Fruit fly (Drosophila melanogaster) whole organism, prepupa: Measurements from ENCODE around the gene Hsp67Ba.

Source experiments
- Blimp-1 ChIP-seq: fragments of 200-800 bp; sonication (Bioruptor generic); optimal IDR thresholded peaks from 3 replicates; lab custom pipeline; 2017; ENCODE audit warnings: missing biosample characterization, missing genetic modification characterization, mild to moderate bottlenecking, moderate library complexity, missing genetic modification reagents
- CG10631 ChIP-seq: fragments of 200-800 bp; sonication (Bioruptor generic); optimal IDR thresholded peaks from 2 replicates; lab custom pipeline; 2016; ENCODE audit warnings: missing biosample characterization, missing genetic modification characterization
- CG11294 ChIP-seq: fragments of 200-800 bp; sonication (Bioruptor generic); IDR thresholded peaks from 2 replicates; pipeline ENCODE4 v1.3.6; 2022; ENCODE audit warnings: missing biosample characterization, missing genetic modification characterization
- CG11762 ChIP-seq: fragments of 200-800 bp; sonication (Bioruptor generic); optimal IDR thresholded peaks from 3 replicates; lab custom pipeline; 2016; ENCODE audit warnings: missing biosample characterization, missing genetic modification characterization; ENCODE audit not compliant: insufficient read depth
- CG11902 ChIP-seq: fragments of 200-800 bp; sonication (Bioruptor generic); optimal IDR thresholded peaks from 3 replicates; lab custom pipeline; 2016; ENCODE audit warnings: missing biosample characterization, missing genetic modification characterization
- CG15336 ChIP-seq: fragments of 200-800 bp; sonication (Bioruptor generic); IDR thresholded peaks from 2 replicates; pipeline ENCODE4 v1.3.6; 2022; ENCODE audit warnings: missing biosample characterization, missing genetic modification characterization
- CG3032 ChIP-seq: fragments of 200-800 bp; optimal IDR thresholded peaks from 2 replicates; lab custom pipeline; 2019; ENCODE audit warnings: missing biosample characterization, mild to moderate bottlenecking, missing genetic modification characterization, moderate library complexity
- CG31627 ChIP-seq: fragments of 200-800 bp; sonication (Bioruptor generic); optimal IDR thresholded peaks from 3 replicates; lab custom pipeline; 2016; ENCODE audit warnings: missing biosample characterization, missing genetic modification characterization
- CG32006 ChIP-seq: fragments of 200-800 bp; sonication (Bioruptor generic); optimal IDR thresholded peaks from 3 replicates; lab custom pipeline; 2017; ENCODE audit warnings: missing biosample characterization, mild to moderate bottlenecking, missing genetic modification characterization
- CG34406 ChIP-seq: fragments of 200-800 bp; sonication (Bioruptor generic); optimal IDR thresholded peaks from 3 replicates; lab custom pipeline; 2016; ENCODE audit warnings: missing biosample characterization, missing genetic modification characterization
- CG3919 ChIP-seq: fragments of 200-800 bp; sonication (Bioruptor generic); optimal IDR thresholded peaks from 3 replicates; lab custom pipeline; 2016; ENCODE audit warnings: missing biosample characterization, missing genetic modification characterization
- CG4318 ChIP-seq: fragments of 200-800 bp; sonication (Bioruptor generic); optimal IDR thresholded peaks from 3 replicates; lab custom pipeline; 2017; ENCODE audit warnings: missing biosample characterization, mild to moderate bottlenecking, missing genetic modification characterization
- CG6163 ChIP-seq: fragments of 200-800 bp; sonication (Bioruptor generic); IDR thresholded peaks from 3 replicates; pipeline ENCODE4 v1.3.6; 2022; ENCODE audit warnings: missing biosample characterization, missing genetic modification characterization
- CG6792 ChIP-seq: fragments of 200-800 bp; sonication (Bioruptor generic); optimal IDR thresholded peaks from 3 replicates; lab custom pipeline; 2016; ENCODE audit warnings: missing biosample characterization, missing genetic modification characterization
- CG6808 ChIP-seq: fragments of 200-800 bp; sonication (Bioruptor generic); optimal IDR thresholded peaks from 3 replicates; lab custom pipeline; 2017; ENCODE audit warnings: missing biosample characterization, missing genetic modification characterization, mild to moderate bottlenecking, moderate library complexity, missing genetic modification reagents
- CG6854 ChIP-seq: fragments of 200-800 bp; sonication (Bioruptor generic); optimal IDR thresholded peaks from 2 replicates; lab custom pipeline; 2017; ENCODE audit warnings: missing biosample characterization, mild to moderate bottlenecking, missing genetic modification characterization
- CG8119 ChIP-seq: fragments of 200-800 bp; sonication (Bioruptor generic); IDR thresholded peaks from 3 replicates; pipeline ENCODE4 v1.3.6; 2022; ENCODE audit warnings: missing biosample characterization, missing genetic modification characterization
- CG8632 ChIP-seq: fragments of 200-800 bp; sonication (Bioruptor generic); optimal IDR thresholded peaks from 3 replicates; lab custom pipeline; 2016; ENCODE audit warnings: missing biosample characterization, missing genetic modification characterization
- CG9139 ChIP-seq: fragments of 200-800 bp; sonication (Bioruptor generic); optimal IDR thresholded peaks from 3 replicates; lab custom pipeline; 2017; ENCODE audit warnings: missing biosample characterization, mild to moderate bottlenecking, missing genetic modification characterization
- Eip78C ChIP-seq: fragments of 200-800 bp; sonication (Bioruptor generic); peaks from one replicate; lab custom pipeline; 2016; ENCODE audit warnings: missing biosample characterization, missing genetic modification characterization
- Eip93F ChIP-seq: fragments of 200-800 bp; sonication (Bioruptor generic); optimal IDR thresholded peaks from 2 replicates; lab custom pipeline; 2016; ENCODE audit warnings: missing biosample characterization, mild to moderate bottlenecking, missing genetic modification characterization
- Ets21C ChIP-seq: fragments of 200-800 bp; sonication (Bioruptor generic); optimal IDR thresholded peaks from 3 replicates; lab custom pipeline; 2016; ENCODE audit warnings: missing biosample characterization, missing genetic modification characterization
- Ets96B ChIP-seq: fragments of 200-800 bp; optimal IDR thresholded peaks from 2 replicates; lab custom pipeline; 2019; ENCODE audit warnings: missing biosample characterization, mild to moderate bottlenecking, missing genetic modification characterization, moderate library complexity
- Hr38 ChIP-seq: sonication (Bioruptor generic); optimal IDR thresholded peaks from 2 replicates; lab custom pipeline; 2016; ENCODE audit warnings: missing biosample characterization, missing genetic modification characterization
- Hr39 ChIP-seq: fragments of 200-800 bp; sonication (Bioruptor generic); optimal IDR thresholded peaks from 2 replicates; lab custom pipeline; 2016; ENCODE audit warnings: missing biosample characterization, missing genetic modification characterization
- Hr4 ChIP-seq: fragments of 200-800 bp; sonication (Bioruptor generic); optimal IDR thresholded peaks from 3 replicates; lab custom pipeline; 2016; ENCODE audit warnings: missing biosample characterization, missing genetic modification characterization
- Lpt ChIP-seq: fragments of 200-800 bp; sonication (Bioruptor generic); optimal IDR thresholded peaks from 3 replicates; lab custom pipeline; 2016; ENCODE audit warnings: missing biosample characterization, missing genetic modification characterization
- Met ChIP-seq: fragments of 200-800 bp; sonication (Bioruptor generic); optimal IDR thresholded peaks from 3 replicates; lab custom pipeline; 2016; ENCODE audit warnings: missing biosample characterization, missing genetic modification characterization
- Smox ChIP-seq: fragments of 200-800 bp; sonication (Bioruptor generic); optimal IDR thresholded peaks from 3 replicates; lab custom pipeline; 2016; ENCODE audit warnings: missing biosample characterization, missing genetic modification characterization
- Sox102F ChIP-seq: fragments of 200-800 bp; sonication (Bioruptor generic); optimal IDR thresholded peaks from 2 replicates; lab custom pipeline; 2016; ENCODE audit warnings: missing biosample characterization, mild to moderate bottlenecking, missing genetic modification characterization
- Sox14 ChIP-seq: fragments of 200-800 bp; sonication (Bioruptor generic); optimal IDR thresholded peaks from 3 replicates; lab custom pipeline; 2016; ENCODE audit warnings: missing biosample characterization, missing genetic modification characterization
- Sox15 ChIP-seq: fragments of 200-800 bp; sonication (Bioruptor generic); optimal IDR thresholded peaks from 3 replicates; lab custom pipeline; 2016; ENCODE audit warnings: missing biosample characterization, missing genetic modification characterization
- achi ChIP-seq: fragments of 200-800 bp; sonication (Bioruptor generic); optimal IDR thresholded peaks from 3 replicates; lab custom pipeline; 2016; ENCODE audit warnings: missing biosample characterization, missing genetic modification characterization
- cyc ChIP-seq: fragments of 200-800 bp; sonication (Bioruptor generic); optimal IDR thresholded peaks from 3 replicates; lab custom pipeline; 2016; ENCODE audit warnings: missing biosample characterization, missing genetic modification characterization
- dac ChIP-seq: fragments of 200-800 bp; sonication (Bioruptor generic); optimal IDR thresholded peaks from 2 replicates; lab custom pipeline; 2017; ENCODE audit warnings: missing biosample characterization, mild to moderate bottlenecking, missing genetic modification characterization
- eg ChIP-seq: fragments of 200-800 bp; sonication (Bioruptor generic); IDR thresholded peaks from 3 replicates; pipeline ENCODE4 v1.3.6; 2022; ENCODE audit warnings: missing biosample characterization, missing genetic modification characterization
- esn ChIP-seq: fragments of 200-800 bp; sonication (Bioruptor generic); optimal IDR thresholded peaks from 2 replicates; lab custom pipeline; 2016; ENCODE audit warnings: missing biosample characterization, mild to moderate bottlenecking, missing genetic modification characterization, moderate library complexity
- fd59A ChIP-seq: fragments of 200-800 bp; sonication (Bioruptor generic); optimal IDR thresholded peaks from 2 replicates; lab custom pipeline; 2017; ENCODE audit warnings: missing biosample characterization, mild to moderate bottlenecking, missing genetic modification characterization, missing genetic modification reagents
- fkh ChIP-seq: fragments of 200-800 bp; sonication (Bioruptor generic); optimal IDR thresholded peaks from 3 replicates; lab custom pipeline; 2017; ENCODE audit warnings: missing biosample characterization, mild to moderate bottlenecking, missing genetic modification characterization, moderate library complexity
- lz ChIP-seq: fragments of 200-800 bp; sonication (Bioruptor generic); optimal IDR thresholded peaks from 3 replicates; lab custom pipeline; 2016; ENCODE audit warnings: missing biosample characterization, missing genetic modification characterization
- net ChIP-seq: fragments of 200-800 bp; sonication (Bioruptor generic); optimal IDR thresholded peaks from 3 replicates; lab custom pipeline; 2016; ENCODE audit warnings: missing biosample characterization, missing genetic modification characterization
- salr ChIP-seq, 2 experiments: fragments of 200-800 bp; sonication (Bioruptor generic); optimal IDR thresholded peaks; 3 replicates each; lab custom pipeline; 2016 to 2018; ENCODE audit warnings: missing biosample characterization in 2 of 2, missing genetic modification characterization in 2 of 2, mild to moderate bottlenecking in 1 of 2
- spab ChIP-seq: fragments of 200-800 bp; sonication (Bioruptor generic); optimal IDR thresholded peaks from 2 replicates; lab custom pipeline; 2017; ENCODE audit warnings: missing biosample characterization, mild to moderate bottlenecking, missing genetic modification characterization, missing genetic modification reagents
- ss ChIP-seq, 2 experiments: fragments of 200-800 bp; sonication (Bioruptor generic); optimal IDR thresholded peaks; 2 replicates in 1 of 2; 3 replicates in 1 of 2; lab custom pipeline; 2017 to 2018; ENCODE audit warnings: mild to moderate bottlenecking in 2 of 2, missing biosample characterization in 2 of 2, missing genetic modification characterization in 2 of 2, moderate library complexity in 1 of 2
- svp ChIP-seq: fragments of 200-800 bp; sonication (Bioruptor generic); peaks from one replicate; lab custom pipeline; 2016; ENCODE audit warnings: missing biosample characterization, missing genetic modification characterization
- topi ChIP-seq: fragments of 200-800 bp; sonication (Bioruptor generic); optimal IDR thresholded peaks from 3 replicates; lab custom pipeline; 2016; ENCODE audit warnings: missing biosample characterization, missing genetic modification characterization
- vri ChIP-seq: fragments of 200-800 bp; sonication (Bioruptor generic); optimal IDR thresholded peaks from 3 replicates; lab custom pipeline; 2016; ENCODE audit warnings: missing biosample characterization, mild to moderate bottlenecking, missing genetic modification characterization

The Hsp67Ba gene

dm6 chr3L:9379484-9380343 is at the start of gene Hsp67Ba:
Gene Hsp67Ba, minus strand, starts transcription at chr3L:9379534.
- TF ChIP-seq CG9139, result peak; percentile 23
- TF ChIP-seq Sox102F (GFP tag; lab: Kevin White, UChicago), result no peak
- no peak for TF ChIP-seq Lpt (GFP tag; lab: Kevin White, UChicago)
- peak; percentile 67 for TF ChIP-seq Sox14 (GFP tag; lab: Kevin White, UChicago)
- TF ChIP-seq dac, result no peak
- no peak for TF ChIP-seq fkh
- peak; percentile 76 for TF ChIP-seq Eip78C (GFP tag; lab: Kevin White, UChicago)
- no peak for TF ChIP-seq CG31627
- no peak for TF ChIP-seq achi
- no peak for TF ChIP-seq CG10631 (GFP tag; lab: Kevin White, UChicago)
- peak; percentile 51 for TF ChIP-seq CG6808 (GFP tag; lab: Kevin White, UChicago)
- TF ChIP-seq vri (GFP tag; lab: Kevin White, UChicago), result no peak
- no peak for TF ChIP-seq Sox15 (GFP tag; lab: Kevin White, UChicago)
- TF ChIP-seq CG11902 (GFP tag; lab: Kevin White, UChicago), result no peak
- TF ChIP-seq CG34406, result no peak
- no peak; the same call in 2 of the 3 replicates for TF ChIP-seq CG6163 (GFP tag; lab: Robert Waterston, UW)
- peak; percentile 41 for TF ChIP-seq Eip93F (GFP tag; lab: Kevin White, UChicago)
- TF ChIP-seq Smox (GFP tag; lab: Kevin White, UChicago), result no peak
- TF ChIP-seq net (GFP tag; lab: Kevin White, UChicago), result no peak
- peak; percentile 34 for TF ChIP-seq svp (GFP tag; lab: Kevin White, UChicago)
- no peak for TF ChIP-seq CG6792 (GFP tag; lab: Kevin White, UChicago)
- no peak for TF ChIP-seq fd59A
- TF ChIP-seq spab (GFP tag; lab: Kevin White, UChicago), result no peak
- TF ChIP-seq salr (GFP tag; optimal IDR thresholded peaks at IDR 0.05; lab: Kevin White, UChicago), result no peak
- TF ChIP-seq cyc, result no peak
- TF ChIP-seq eg (GFP tag; lab: Robert Waterston, UW), result 0 out of 3 replicates have a peak, but pooled peaks have one; percentile 25
- TF ChIP-seq CG11294, result no peak
- TF ChIP-seq CG6854 (GFP tag; lab: Kevin White, UChicago), result peak; percentile 21
- 0 out of 2 replicates have a peak, but pooled peaks have one; percentile 7 for TF ChIP-seq CG15336
- TF ChIP-seq Blimp-1 (GFP tag; lab: Kevin White, UChicago), result no peak
- TF ChIP-seq Ets21C (GFP tag; lab: Kevin White, UChicago), result no peak
- peak; percentile 5 to 47 for TF ChIP-seq ss (GFP tag; optimal IDR thresholded peaks at IDR 0.05; lab: Kevin White, UChicago)
- no peak for TF ChIP-seq Hr38 (GFP tag; lab: Kevin White, UChicago)
- no peak for TF ChIP-seq Hr4 (GFP tag; lab: Kevin White, UChicago)
- TF ChIP-seq CG8119, result 0 out of 3 replicates have a peak, but pooled peaks have one; percentile 18
- no peak for TF ChIP-seq Hr39 (GFP tag; lab: Kevin White, UChicago)

dm6 chr3L:9426656-9427294 is 47.4 kb upstream of the Hsp67Ba start, which contains the start of the genes Atat and Shc:
Gene Atat, minus strand, starts transcription at chr3L:9426758.
Gene Shc, plus strand, starts transcription at chr3L:9427010.
- TF ChIP-seq esn (GFP tag; lab: Kevin White, UChicago), result peak; percentile 99
- peak; percentile 99 for TF ChIP-seq cyc
- peak; percentile 83 to 96 for TF ChIP-seq ss (GFP tag; optimal IDR thresholded peaks at IDR 0.05; lab: Kevin White, UChicago)
- TF ChIP-seq fd59A, result peak; percentile 98
- peak; percentile 97 for TF ChIP-seq CG11762
- TF ChIP-seq Eip78C (GFP tag; lab: Kevin White, UChicago), result peak; percentile 99
- peak; percentile 97 for TF ChIP-seq Ets96B (tag; lab: Kevin White, UChicago)
- peak; percentile 98 for TF ChIP-seq net (GFP tag; lab: Kevin White, UChicago)
- peak; percentile 99 for TF ChIP-seq CG32006 (GFP tag; lab: Kevin White, UChicago)
- TF ChIP-seq topi (GFP tag; lab: Kevin White, UChicago), result peak; percentile 99
- TF ChIP-seq Lpt (GFP tag; lab: Kevin White, UChicago), result peak; percentile 97
- TF ChIP-seq lz (GFP tag; lab: Kevin White, UChicago), result peak; percentile 99
- peak; percentile 99 for TF ChIP-seq svp (GFP tag; lab: Kevin White, UChicago)
- peak; percentile 87 for TF ChIP-seq fkh
- peak; percentile 99 for TF ChIP-seq Smox (GFP tag; lab: Kevin White, UChicago)
- TF ChIP-seq Sox14 (GFP tag; lab: Kevin White, UChicago), result peak; percentile 100
- peak; percentile 99 for TF ChIP-seq CG4318 (GFP tag; lab: Kevin White, UChicago)
- TF ChIP-seq Met (GFP tag; lab: Kevin White, UChicago), result peak; percentile 98
- TF ChIP-seq CG8632 (GFP tag; lab: Kevin White, UChicago), result peak; percentile 98
- peak; percentile 99 for TF ChIP-seq CG3032 (tag; lab: Kevin White, UChicago)
- peak; percentile 100 for TF ChIP-seq CG31627
- TF ChIP-seq CG11902 (GFP tag; lab: Kevin White, UChicago), result peak; percentile 99
- TF ChIP-seq CG3919 (GFP tag; lab: Kevin White, UChicago), result peak; percentile 99
- TF ChIP-seq CG8119, result peak; percentile 94
